Fruit fly (Drosophila melanogaster) whole organism, embryonic: ENCODE measurements around the gene EMC10.

Experiments used
- Aef1 ChIP-seq: fragments of 200-800 bp; sonication (Bioruptor generic); IDR thresholded peaks from 3 replicates; pipeline ENCODE4 v1.3.6; 2022; ENCODE audit warnings: missing biosample characterization, missing genetic modification characterization
- Awh ChIP-seq: fragments of 200-800 bp; sonication (Bioruptor generic); IDR thresholded peaks from 2 replicates; pipeline ENCODE4, ENCODE4 v1.3.6; 2022; ENCODE audit warnings: missing biosample characterization, missing genetic modification characterization
- Bdp1 ChIP-seq: fragments of 200-800 bp; sonication (Bioruptor generic); optimal IDR thresholded peaks from 3 replicates; lab custom pipeline; 2016; ENCODE audit warnings: missing biosample characterization, missing genetic modification characterization
- CG11560 ChIP-seq: fragments of 200-800 bp; sonication (Bioruptor generic); IDR thresholded peaks from 3 replicates; pipeline ENCODE4 v1.3.6; 2022; ENCODE audit warnings: missing biosample characterization, missing genetic modification characterization
- CG13287 ChIP-seq: fragments of 200-800 bp; sonication (Bioruptor generic); IDR thresholded peaks from 2 replicates; pipeline ENCODE4 v1.3.6; 2022; ENCODE audit warnings: missing biosample characterization, missing genetic modification characterization; ENCODE audit not compliant: partially characterized antibody
- CG14965 ChIP-seq: fragments of 200-800 bp; sonication (Bioruptor generic); optimal IDR thresholded peaks from 2 replicates; lab custom pipeline; 2016; ENCODE audit warnings: missing biosample characterization, missing genetic modification characterization, borderline replicate concordance
- CG15479 ChIP-seq: fragments of 200-800 bp; sonication (Bioruptor generic); optimal IDR thresholded peaks from 3 replicates; lab custom pipeline; 2019; ENCODE audit warnings: missing biosample characterization, mild to moderate bottlenecking, missing genetic modification characterization, moderate library complexity
- CG2120 ChIP-seq: fragments of 200-800 bp; sonication (Bioruptor generic); optimal IDR thresholded peaks from 3 replicates; lab custom pipeline; 2016; ENCODE audit warnings: missing biosample characterization, missing genetic modification characterization
- CG2129 ChIP-seq: fragments of 200-800 bp; sonication (Bioruptor generic); IDR thresholded peaks from 2 replicates; pipeline ENCODE4 v1.3.6; 2022; ENCODE audit warnings: missing biosample characterization, missing genetic modification characterization; ENCODE audit not compliant: partially characterized antibody
- CG4820 ChIP-seq: fragments of 200-800 bp; sonication (Bioruptor generic); optimal IDR thresholded peaks from 3 replicates; lab custom pipeline; 2016; ENCODE audit warnings: missing biosample characterization, missing genetic modification characterization
- CG5953 ChIP-seq: fragments of 200-800 bp; sonication (Bioruptor generic); IDR thresholded peaks from 2 replicates; pipeline ENCODE4 v1.3.6; 2022; ENCODE audit warnings: missing biosample characterization, missing genetic modification characterization
- CG6175 ChIP-seq: fragments of 200-800 bp; sonication (Bioruptor generic); IDR thresholded peaks from 3 replicates; pipeline ENCODE4 v1.3.6; 2022; ENCODE audit warnings: missing biosample characterization, missing genetic modification characterization
- CG6689 ChIP-seq: fragments of 200-800 bp; sonication (Bioruptor generic); IDR thresholded peaks from 2 replicates; pipeline ENCODE4 v1.3.6; 2022; ENCODE audit warnings: missing biosample characterization, missing genetic modification characterization
- CG6813 ChIP-seq: fragments of 200-800 bp; sonication (Bioruptor generic); optimal IDR thresholded peaks from 2 replicates; lab custom pipeline; 2017; ENCODE audit warnings: missing biosample characterization, missing genetic modification characterization, mild to moderate bottlenecking, moderate library complexity, missing genetic modification reagents
- CG8924 ChIP-seq: fragments of 200-800 bp; optimal IDR thresholded peaks from 3 replicates; lab custom pipeline; 2019; ENCODE audit warnings: missing biosample characterization, mild to moderate bottlenecking, missing genetic modification characterization, moderate library complexity
- CG8944 ChIP-seq: fragments of 200-800 bp; sonication (Bioruptor generic); optimal IDR thresholded peaks from 3 replicates; lab custom pipeline; 2016; ENCODE audit warnings: missing biosample characterization, missing genetic modification characterization
- Dek ChIP-seq: fragments of 200-800 bp; sonication (Bioruptor generic); optimal IDR thresholded peaks from 3 replicates; lab custom pipeline; 2019; ENCODE audit warnings: missing biosample characterization, mild to moderate bottlenecking, missing genetic modification characterization, moderate library complexity
- Doc3 ChIP-seq: fragments of 200-800 bp; sonication (Bioruptor generic); IDR thresholded peaks from 3 replicates; pipeline ENCODE4 v1.3.6; 2022; ENCODE audit warnings: missing biosample characterization, missing genetic modification characterization; ENCODE audit not compliant: partially characterized antibody
- Dp ChIP-seq: fragments of 200-800 bp; sonication (Bioruptor generic); optimal IDR thresholded peaks from 2 replicates; lab custom pipeline; 2018; ENCODE audit warnings: missing biosample characterization, mild to moderate bottlenecking, missing genetic modification characterization, moderate library complexity
- Dref ChIP-seq: fragments of 200-800 bp; sonication (Bioruptor generic); IDR thresholded peaks from 2 replicates; pipeline ENCODE4 v1.3.6; 2022; ENCODE audit warnings: missing biosample characterization, missing genetic modification characterization
- Drgx ChIP-seq: fragments of 200-800 bp; sonication (Bioruptor generic); IDR thresholded peaks from 2 replicates; pipeline ENCODE4 v1.3.6; 2022; ENCODE audit warnings: missing biosample characterization, missing genetic modification characterization
- Elba2 ChIP-seq: fragments of 200-800 bp; sonication (Bioruptor generic); optimal IDR thresholded peaks from 3 replicates; lab custom pipeline; 2016; ENCODE audit warnings: missing biosample characterization, missing genetic modification characterization
- Fer2 ChIP-seq: fragments of 200-800 bp; sonication (Bioruptor generic); optimal IDR thresholded peaks from 2 replicates; lab custom pipeline; 2018; ENCODE audit warnings: missing biosample characterization, mild to moderate bottlenecking, missing genetic modification characterization, moderate library complexity
- H2.0 ChIP-seq: fragments of 200-800 bp; sonication (Bioruptor generic); IDR thresholded peaks from 2 replicates; pipeline ENCODE4 v1.3.6; 2022; ENCODE audit warnings: missing biosample characterization, missing genetic modification characterization
- HmgD ChIP-seq: fragments of 200-800 bp; sonication (Bioruptor generic); optimal IDR thresholded peaks from 3 replicates; lab custom pipeline; 2016; ENCODE audit warnings: missing biosample characterization, missing genetic modification characterization
- Med ChIP-seq: fragments of 200-800 bp; sonication (Bioruptor generic); peaks from one replicate; lab custom pipeline; 2016; ENCODE audit warnings: missing biosample characterization, missing genetic modification characterization, mild to moderate bottlenecking, inconsistent platforms, moderate library complexity
- Six4 ChIP-seq: fragments of 200-800 bp; sonication (Bioruptor generic); optimal IDR thresholded peaks from 2 replicates; lab custom pipeline; 2016; ENCODE audit warnings: missing biosample characterization, missing genetic modification characterization
- Stat92E ChIP-seq, 3 experiments: fragments of >200 bp in 2 of 3; fragments of 200-800 bp in 1 of 3; sonication (Bioruptor generic) in 1 of 3; optimal IDR thresholded peaks; 2 replicates each; lab custom pipeline; 2017 to 2019; ENCODE audit warnings: missing biosample characterization in 3 of 3, missing genetic modification characterization in 3 of 3, mild to moderate bottlenecking in 1 of 3, moderate library complexity in 1 of 3
- Xrp1 ChIP-seq: fragments of 200-800 bp; sonication (Bioruptor generic); IDR thresholded peaks from 2 replicates; pipeline ENCODE4 v1.3.6; 2022; ENCODE audit warnings: missing biosample characterization, missing genetic modification characterization
- ac ChIP-seq: fragments of 200-800 bp; sonication (Bioruptor generic); optimal IDR thresholded peaks from 3 replicates; lab custom pipeline; 2017; ENCODE audit warnings: missing biosample characterization, mild to moderate bottlenecking, missing genetic modification characterization
- ato ChIP-seq: fragments of 200-800 bp; sonication (Bioruptor generic); IDR thresholded peaks from 2 replicates; pipeline ENCODE4 v1.3.6; 2022; ENCODE audit warnings: missing biosample characterization, missing genetic modification characterization; ENCODE audit not compliant: partially characterized antibody
- cg ChIP-seq: fragments of 200-800 bp; sonication (Bioruptor generic); optimal IDR thresholded peaks from 3 replicates; lab custom pipeline; 2019; ENCODE audit warnings: missing biosample characterization, mild to moderate bottlenecking, missing genetic modification characterization, moderate library complexity
- danr ChIP-seq: fragments of 200-800 bp; sonication (Bioruptor generic); IDR thresholded peaks from 2 replicates; pipeline ENCODE4 v1.3.6; 2022; ENCODE audit warnings: missing biosample characterization, missing genetic modification characterization
- eve ChIP-seq, 2 experiments: fragments of >200 bp; optimal IDR thresholded peaks; 2 replicates each; lab custom pipeline; 2017; ENCODE audit warnings: missing biosample characterization in 2 of 2, missing genetic modification characterization in 2 of 2
- ewg ChIP-seq: fragments of 200-800 bp; sonication (Bioruptor generic); optimal IDR thresholded peaks from 3 replicates; lab custom pipeline; 2017; ENCODE audit warnings: mild to moderate bottlenecking, missing biosample characterization, missing genetic modification reagents, missing genetic modification characterization
- eyg ChIP-seq: fragments of 200-800 bp; sonication (Bioruptor generic); optimal IDR thresholded peaks from 3 replicates; lab custom pipeline; 2016; ENCODE audit warnings: missing biosample characterization, missing genetic modification characterization
- gsb-n ChIP-seq: fragments of 200-800 bp; sonication (Bioruptor generic); optimal IDR thresholded peaks from 3 replicates; lab custom pipeline; 2018; ENCODE audit warnings: missing biosample characterization, mild to moderate bottlenecking, missing genetic modification characterization
- hbn ChIP-seq: fragments of 200-800 bp; sonication (Bioruptor generic); IDR thresholded peaks from 2 replicates; pipeline ENCODE4 v1.3.6; 2022; ENCODE audit warnings: missing biosample characterization, missing genetic modification characterization; ENCODE audit not compliant: partially characterized antibody
- insv ChIP-seq, 2 experiments: fragments of 200-800 bp; sonication (Bioruptor generic); optimal IDR thresholded peaks; 3 replicates each; lab custom pipeline; 2016 to 2018; ENCODE audit warnings: missing biosample characterization in 2 of 2, missing genetic modification characterization in 2 of 2
- jing ChIP-seq: fragments of 200-800 bp; sonication (Bioruptor generic); optimal IDR thresholded peaks from 2 replicates; lab custom pipeline; 2018; ENCODE audit warnings: missing biosample characterization, mild to moderate bottlenecking, missing genetic modification characterization
- luna ChIP-seq: fragments of 200-800 bp; sonication (Bioruptor generic); optimal IDR thresholded peaks from 2 replicates; lab custom pipeline; 2016; ENCODE audit warnings: missing biosample characterization, missing genetic modification characterization
- org-1 ChIP-seq: fragments of 200-800 bp; sonication (Bioruptor generic); optimal IDR thresholded peaks from 2 replicates; lab custom pipeline; 2017; ENCODE audit warnings: missing biosample characterization, missing genetic modification characterization
- pita ChIP-seq: fragments of 200-800 bp; sonication (Bioruptor generic); optimal IDR thresholded peaks from 2 replicates; lab custom pipeline; 2017; ENCODE audit warnings: missing biosample characterization, mild to moderate bottlenecking, missing genetic modification characterization
- run ChIP-seq: fragments of 200-800 bp; sonication (Bioruptor generic); optimal IDR thresholded peaks from 3 replicates; lab custom pipeline; 2018; ENCODE audit warnings: missing biosample characterization, mild to moderate bottlenecking, missing genetic modification characterization
- sens ChIP-seq: fragments of 200-800 bp; sonication (Bioruptor generic); peaks from one replicate; lab custom pipeline; 2016; ENCODE audit warnings: missing biosample characterization, missing genetic modification characterization
- sens-2 ChIP-seq: fragments of 200-800 bp; sonication (Bioruptor generic); IDR thresholded peaks from 2 replicates; pipeline ENCODE4 v1.3.6; 2022; ENCODE audit warnings: missing biosample characterization, missing genetic modification characterization
- slou ChIP-seq: fragments of 200-800 bp; sonication (Bioruptor generic); optimal IDR thresholded peaks from 3 replicates; lab custom pipeline; 2016; ENCODE audit warnings: missing biosample characterization, missing genetic modification characterization
- slp2 ChIP-seq: fragments of 200-800 bp; sonication (Bioruptor generic); optimal IDR thresholded peaks from 2 replicates; lab custom pipeline; 2016; ENCODE audit warnings: missing biosample characterization, missing genetic modification characterization
- sr ChIP-seq: fragments of 200-800 bp; sonication (Bioruptor generic); IDR thresholded peaks from 3 replicates; pipeline ENCODE4 v1.3.6; 2022; ENCODE audit warnings: missing biosample characterization, missing genetic modification characterization
- trh ChIP-seq: fragments of 200-800 bp; sonication (Bioruptor generic); optimal IDR thresholded peaks from 2 replicates; lab custom pipeline; 2016; ENCODE audit warnings: missing biosample characterization, missing genetic modification characterization
- ttk ChIP-seq: fragments of 200-800 bp; sonication (Bioruptor generic); IDR thresholded peaks from 2 replicates; pipeline ENCODE4 v2.1.2; 2022; ENCODE audit warnings: missing biosample characterization, missing genetic modification characterization
- wor ChIP-seq: fragments of 200-800 bp; sonication (Bioruptor generic); IDR thresholded peaks from 2 replicates; pipeline ENCODE4 v1.3.6; 2022; ENCODE audit warnings: missing biosample characterization, missing genetic modification characterization

EMC10 gene

DNA sequence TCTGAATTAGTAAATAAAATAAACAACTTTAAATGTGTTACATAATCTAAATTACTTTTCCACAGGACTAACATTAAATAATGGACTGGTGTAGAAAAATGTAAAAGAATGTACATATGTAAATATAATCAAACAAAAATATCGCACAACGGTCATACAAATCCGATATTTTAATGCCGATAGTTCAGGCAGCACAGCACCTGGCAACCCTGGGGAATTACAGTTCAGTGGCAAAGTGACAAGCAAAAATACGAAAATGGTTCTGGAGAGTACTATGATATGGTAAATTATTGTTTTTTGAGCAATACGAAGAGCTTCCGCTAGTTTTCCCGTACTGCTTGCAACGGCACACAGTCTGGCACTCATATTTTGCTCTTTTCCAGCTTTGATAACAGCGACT is 37.1 kb upstream of the EMC10 start, which contains the start of gene Rpn10 (continued):
- TF ChIP-seq ewg (no peak), CG2129 (GFP tag; lab: Robert Waterston, UW) (peak; percentile 93), CG5953 (no peak), Elba2 (GFP tag; lab: Kevin White, UChicago) (no peak), cg (GFP tag; lab: Kevin White, UChicago) (no peak), luna (no peak), trh (GFP tag; lab: Kevin White, UChicago) (no peak), Dek (tag; lab: Kevin White, UChicago) (no peak), Aef1 (no peak), CG6175 (GFP tag; lab: Robert Waterston, UW) (no peak), Dp (peak; percentile 59), ato (GFP tag; lab: Robert Waterston, UW) (peak; percentile 97), Xrp1 (GFP tag; lab: Robert Waterston, UW) (no peak), eyg (GFP tag; lab: Kevin White, UChicago) (no peak), CG2120 (peak; percentile 54), H2.0 (no peak), ttk (GFP tag; lab: Robert Waterston, UW) (no peak), CG11560 (tag; lab: Robert Waterston, UW) (no peak), sens (GFP tag; lab: Kevin White, UChicago) (peak; percentile 46), CG4820 (GFP tag; lab: Kevin White, UChicago) (no peak), wor (GFP tag; lab: Robert Waterston, UW) (no peak), sens-2 (no peak), eve (GFP tag; optimal IDR thresholded peaks at IDR 0.05; lab: Kevin White, UChicago) (no peak), slp2 (no peak), insv (GFP tag; optimal IDR thresholded peaks at IDR 0.05; lab: Kevin White, UChicago) (no peak), CG13287 (peak; percentile 98), Doc3 (peak; percentile 94), HmgD (GFP tag; lab: Kevin White, UChicago) (peak; percentile 46), pita (GFP tag; lab: Kevin White, UChicago) (no peak), Awh (GFP tag; lab: Robert Waterston, UW) (no peak), ac (GFP tag; lab: Kevin White, UChicago) (no peak), Six4 (GFP tag; lab: Kevin White, UChicago) (no peak), Fer2 (tag; lab: Kevin White, UChicago) (no peak), CG14965 (GFP tag; lab: Kevin White, UChicago) (no peak), Dref (no peak; the same call in 1 of the 2 replicates), gsb-n (tag; lab: Kevin White, UChicago) (no peak), slou (GFP tag; lab: Kevin White, UChicago) (no peak), Drgx (GFP tag; lab: Robert Waterston, UW) (no peak), org-1 (GFP tag; lab: Kevin White, UChicago) (no peak), run (no peak), CG8944 (peak; percentile 5), sr (GFP tag; lab: Robert Waterston, UW) (no peak), danr (GFP tag; lab: Robert Waterston, UW) (no peak), CG6813 (no peak), CG6689 (GFP tag; lab: Robert Waterston, UW) (no peak), jing (GFP tag; lab: Kevin White, UChicago) (no peak), hbn (GFP tag; lab: Robert Waterston, UW) (peak; percentile 98), Bdp1 (GFP tag; lab: Kevin White, UChicago) (no peak), CG15479 (no peak), Med (GFP tag; lab: Kevin White, UChicago) (peak; percentile 85), CG8924 (no peak), Stat92E (GFP tag; optimal IDR thresholded peaks at IDR 0.05; lab: Kevin White, UChicago) (peak in 1 of 3 experiments; percentile 12)
